Worm (Caenorhabditis elegans) whole organism, late embryonic: Measurements from ENCODE around the gene lmtr-3.

ENCODE experiments used
- K02D7.2 ChIP-seq: sonication (generic microtip); optimal IDR thresholded peaks from 2 replicates; lab custom pipeline; 2017; ENCODE audit warnings: mild to moderate bottlenecking, missing genetic modification characterization, missing compliant biosample characterization
- fkh-10 ChIP-seq: fragments of 150-350 bp; optimal IDR thresholded peaks from 2 replicates; lab custom pipeline; 2014; ENCODE audit warnings: missing biosample characterization, missing genetic modification reagents, missing genetic modification characterization
- lin-11 ChIP-seq: fragments of 200-800 bp; sonication (Bioruptor generic); optimal IDR thresholded peaks from 2 replicates; lab custom pipeline; 2018; ENCODE audit warnings: mild to moderate bottlenecking, missing genetic modification characterization, missing compliant biosample characterization
- pag-3 ChIP-seq: sonication (generic microtip); optimal IDR thresholded peaks from 2 replicates; lab custom pipeline; 2016; ENCODE audit warnings: missing compliant biosample characterization, missing genetic modification characterization, borderline replicate concordance
- sox-4 ChIP-seq: sonication (generic microtip); optimal IDR thresholded peaks from 2 replicates; lab custom pipeline; 2017; ENCODE audit warnings: mild to moderate bottlenecking, missing genetic modification characterization, inconsistent platforms, missing compliant biosample characterization

ce11 chrV:11121247-11121646 is 2.7 kb upstream of the lmtr-3 start:
- TF ChIP-seq pag-3 (tag; lab: Kevin White, UChicago) (no peak), fkh-10 (GFP tag; lab: Kevin White, UChicago) (no peak), lin-11 (tag; lab: Kevin White, UChicago) (no peak), sox-4 (tag; lab: Kevin White, UChicago) (no peak), K02D7.2 (no peak)
